Worm (Caenorhabditis elegans) whole organism, young adult: Measurements from ENCODE around the gene C14A4.12.

Experiments used
- C17E4.6 ChIP-seq: fragments of 200-800 bp; sonication (Bioruptor generic); IDR thresholded peaks from 2 replicates; pipeline ENCODE4 v1.3.6; 2022; ENCODE audit warnings: missing genetic modification reagents, missing genetic modification characterization, missing compliant biosample characterization
- D2030.7 ChIP-seq: fragments of 200-800 bp; sonication (Bioruptor generic); IDR thresholded peaks from 2 replicates; pipeline ENCODE4 v1.3.6; 2022; ENCODE audit warnings: missing genetic modification reagents, missing genetic modification characterization, missing compliant biosample characterization
- F23B12.7 ChIP-seq: sonication (generic microtip); optimal IDR thresholded peaks from 2 replicates; lab custom pipeline; 2017; ENCODE audit warnings: missing genetic modification characterization, mild to moderate bottlenecking, missing compliant biosample characterization, antibody characterized with exemption, moderate library complexity; ENCODE audit not compliant: insufficient read depth
- F33H1.4 ChIP-seq: fragments of 200-800 bp; sonication (Bioruptor generic); IDR thresholded peaks from 2 replicates; pipeline ENCODE4 v1.3.6; 2022; ENCODE audit warnings: missing genetic modification reagents, missing genetic modification characterization, missing compliant biosample characterization
- F49E8.2 ChIP-seq: sonication (generic microtip); optimal IDR thresholded peaks from 3 replicates; lab custom pipeline; 2017; ENCODE audit warnings: missing genetic modification characterization, mild to moderate bottlenecking, missing compliant biosample characterization, antibody characterized with exemption, moderate library complexity; ENCODE audit not compliant: insufficient read depth
- F52B5.7 ChIP-seq: sonication (generic microtip); optimal IDR thresholded peaks from 2 replicates; lab custom pipeline; 2016; ENCODE audit warnings: mild to moderate bottlenecking, missing genetic modification characterization, missing compliant biosample characterization
- F55B11.4 ChIP-seq: sonication (generic microtip); optimal IDR thresholded peaks from 2 replicates; lab custom pipeline; 2016; ENCODE audit warnings: missing compliant biosample characterization, missing genetic modification characterization, borderline replicate concordance; ENCODE audit not compliant: insufficient read depth
- F57C9.4 ChIP-seq: sonication (generic microtip); optimal IDR thresholded peaks from 2 replicates; lab custom pipeline; 2017; ENCODE audit warnings: mild to moderate bottlenecking, missing genetic modification characterization, missing compliant biosample characterization
- Y79H2A.3 ChIP-seq: fragments of 200-800 bp; sonication (Bioruptor generic); conservative IDR thresholded peaks from 2 replicates; pipeline ENCODE4 v1.3.6; 2022; ENCODE audit warnings: missing genetic modification reagents, missing genetic modification characterization, missing compliant biosample characterization
- akir-1 ChIP-seq: fragments of 200-800 bp; sonication (Bioruptor generic); optimal IDR thresholded peaks from 2 replicates; lab custom pipeline; 2018; ENCODE audit warnings: mild to moderate bottlenecking, missing genetic modification characterization, moderate library complexity, missing compliant biosample characterization
- atf-7 ChIP-seq: sonication (generic microtip); optimal IDR thresholded peaks from 2 replicates; lab custom pipeline; 2017; ENCODE audit warnings: mild to moderate bottlenecking, missing genetic modification characterization, missing compliant biosample characterization
- attf-3 ChIP-seq: fragments of 200-800 bp; sonication (Bioruptor generic); conservative IDR thresholded peaks from 2 replicates; pipeline ENCODE4 v1.3.6; 2022; ENCODE audit warnings: missing genetic modification reagents, missing genetic modification characterization, missing compliant biosample characterization
- bed-2 ChIP-seq: fragments of 200-800 bp; sonication (Bioruptor generic); IDR thresholded peaks from 2 replicates; pipeline ENCODE4 v1.3.6; 2022; ENCODE audit warnings: missing genetic modification reagents, missing genetic modification characterization, missing compliant biosample characterization
- cebp-1 ChIP-seq, 2 experiments: fragments of 200-800 bp in 1 of 2; sonication (Bioruptor generic) in 1 of 2; sonication (generic microtip) in 1 of 2; IDR thresholded peaks in 1 of 2; optimal IDR thresholded peaks in 1 of 2; 2 replicates each; pipeline versions ENCODE4 v1.3.6 to Lab custom; 2017 to 2022; ENCODE audit warnings: missing compliant biosample characterization in 2 of 2, missing genetic modification characterization in 2 of 2, mild to moderate bottlenecking in 1 of 2, missing genetic modification reagents in 1 of 2, moderate library complexity in 1 of 2
- ceh-79 ChIP-seq: sonication (generic microtip); optimal IDR thresholded peaks from 2 replicates; lab custom pipeline; 2017; ENCODE audit warnings: mild to moderate bottlenecking, missing genetic modification characterization, missing compliant biosample characterization
- ceh-91 ChIP-seq: fragments of 200-800 bp; sonication (Bioruptor generic); IDR thresholded peaks from 2 replicates; pipeline ENCODE4 v1.3.6; 2022; ENCODE audit warnings: missing genetic modification reagents, missing genetic modification characterization, missing compliant biosample characterization
- dox-1 ChIP-seq: fragments of 200-800 bp; sonication (Bioruptor generic); IDR thresholded peaks from 2 replicates; pipeline ENCODE4 v1.3.6; 2022; ENCODE audit warnings: missing genetic modification reagents, missing genetic modification characterization, missing compliant biosample characterization
- egrh-3 ChIP-seq: fragments of 200-800 bp; sonication (Bioruptor generic); IDR thresholded peaks from 2 replicates; pipeline ENCODE4 v1.3.6; 2022; ENCODE audit warnings: missing genetic modification reagents, missing genetic modification characterization, missing compliant biosample characterization
- ets-4 ChIP-seq: fragments of 200-800 bp; sonication (Bioruptor generic); optimal IDR thresholded peaks from 2 replicates; lab custom pipeline; 2018; ENCODE audit warnings: mild to moderate bottlenecking, missing genetic modification characterization, missing compliant biosample characterization
- him-1 ChIP-seq: sonication (generic microtip); optimal IDR thresholded peaks from 2 replicates; lab custom pipeline; 2016; ENCODE audit warnings: missing genotype, missing genetic modification reagents, missing genetic modification characterization, missing compliant biosample characterization
- hlh-26 ChIP-seq: fragments of 200-800 bp; sonication (Bioruptor generic); conservative IDR thresholded peaks from 2 replicates; pipeline ENCODE4 v1.3.6; 2022; ENCODE audit warnings: missing genetic modification reagents, missing genetic modification characterization, missing compliant biosample characterization
- hmg-1.2 ChIP-seq: fragments of 200-800 bp; sonication (Bioruptor generic); IDR thresholded peaks from 2 replicates; pipeline ENCODE4 v1.3.6; 2022; ENCODE audit warnings: missing genetic modification reagents, missing genetic modification characterization, missing compliant biosample characterization
- hsf-1 ChIP-seq: fragments of 200-800 bp; sonication (Bioruptor generic); IDR thresholded peaks from 2 replicates; pipeline ENCODE4 v1.3.6; 2022; ENCODE audit warnings: missing genetic modification reagents, missing genetic modification characterization, missing compliant biosample characterization
- lag-1 ChIP-seq: fragments of 200-800 bp; sonication (Bioruptor generic); IDR thresholded peaks from 2 replicates; pipeline ENCODE4 v1.3.6; 2022; ENCODE audit warnings: missing genetic modification reagents, missing genetic modification characterization, missing compliant biosample characterization
- lin-40 ChIP-seq: sonication (generic microtip); optimal IDR thresholded peaks from 2 replicates; lab custom pipeline; 2016; ENCODE audit warnings: missing genetic modification characterization, mild to moderate bottlenecking, missing compliant biosample characterization, missing genotype, missing genetic modification reagents
- mel-28 ChIP-seq: sonication (generic microtip); optimal IDR thresholded peaks from 2 replicates; lab custom pipeline; 2016; ENCODE audit warnings: borderline replicate concordance, mild to moderate bottlenecking, missing genetic modification characterization, missing compliant biosample characterization
- mes-4 ChIP-seq: sonication (generic microtip); optimal IDR thresholded peaks from 2 replicates; lab custom pipeline; 2016; ENCODE audit warnings: missing genotype, missing genetic modification characterization, missing compliant biosample characterization
- mxl-1 ChIP-seq: sonication (generic microtip); optimal IDR thresholded peaks from 2 replicates; lab custom pipeline; 2016; ENCODE audit warnings: missing genetic modification characterization, missing compliant biosample characterization
- nfya-1 ChIP-seq: sonication (generic microtip); optimal IDR thresholded peaks from 2 replicates; lab custom pipeline; 2017; ENCODE audit warnings: antibody characterized with exemption, missing compliant biosample characterization, missing genetic modification characterization, borderline replicate concordance; ENCODE audit not compliant: insufficient read depth
- nhr-120 ChIP-seq: fragments of 200-800 bp; sonication (Bioruptor generic); IDR thresholded peaks from 2 replicates; pipeline ENCODE4 v1.3.6; 2022; ENCODE audit warnings: missing genetic modification characterization, missing compliant biosample characterization
- nhr-27 ChIP-seq: fragments of 200-800 bp; sonication (Bioruptor generic); optimal IDR thresholded peaks from 2 replicates; lab custom pipeline; 2018; ENCODE audit warnings: mild to moderate bottlenecking, missing genetic modification characterization, moderate library complexity, missing compliant biosample characterization
- repo-1 ChIP-seq: sonication (generic microtip); optimal IDR thresholded peaks from 2 replicates; lab custom pipeline; 2017; ENCODE audit warnings: mild to moderate bottlenecking, missing genetic modification characterization, missing compliant biosample characterization
- rpc-1 ChIP-seq, 2 experiments: fragments of 150-350 bp in 1 of 2; sonication (generic microtip) in 1 of 2; optimal IDR thresholded peaks; 2 replicates each; lab custom pipeline; 2014 to 2018; ENCODE audit warnings: missing biosample characterization in 1 of 2, missing genetic modification characterization in 1 of 2, missing genetic modification reagents in 1 of 2, missing genotype in 1 of 2
- sdz-38 ChIP-seq: sonication (generic microtip); optimal IDR thresholded peaks from 2 replicates; lab custom pipeline; 2016; ENCODE audit warnings: missing genotype, missing genetic modification characterization, missing compliant biosample characterization
- tbp1 ChIP-seq: fragments of 200-800 bp; sonication (Bioruptor generic); optimal IDR thresholded peaks from 2 replicates; lab custom pipeline; 2018; ENCODE audit warnings: mild to moderate bottlenecking, missing genetic modification characterization, missing compliant biosample characterization
- tbx-9 ChIP-seq: sonication (generic microtip); optimal IDR thresholded peaks from 2 replicates; lab custom pipeline; 2016; ENCODE audit warnings: borderline replicate concordance, missing genetic modification characterization, inconsistent platforms, missing compliant biosample characterization
- unc-62 ChIP-seq: fragments of 150-350 bp; optimal IDR thresholded peaks from 2 replicates; lab custom pipeline; 2014; ENCODE audit warnings: missing biosample characterization, missing genetic modification reagents, missing genetic modification characterization
- xnd-1 ChIP-seq: sonication (generic microtip); optimal IDR thresholded peaks from 2 replicates; lab custom pipeline; 2016; ENCODE audit warnings: missing genotype, missing genetic modification reagents, missing genetic modification characterization, missing compliant biosample characterization
- zim-3 ChIP-seq: sonication (generic microtip); optimal IDR thresholded peaks from 2 replicates; lab custom pipeline; 2017; ENCODE audit warnings: mild to moderate bottlenecking, missing genetic modification characterization, moderate library complexity, missing compliant biosample characterization
- ztf-18 ChIP-seq: sonication (generic microtip); optimal IDR thresholded peaks from 2 replicates; lab custom pipeline; 2016; ENCODE audit warnings: missing genotype, mild to moderate bottlenecking, missing genetic modification characterization, missing compliant biosample characterization
- ztf-28 ChIP-seq: fragments of 200-800 bp; sonication (Bioruptor generic); IDR thresholded peaks from 2 replicates; pipeline ENCODE4 v1.3.6; 2022; ENCODE audit warnings: missing genetic modification reagents, missing genetic modification characterization, missing compliant biosample characterization
- ztf-3 ChIP-seq: fragments of 200-800 bp; sonication (Bioruptor generic); optimal IDR thresholded peaks from 2 replicates; lab custom pipeline; 2018; ENCODE audit warnings: mild to moderate bottlenecking, missing genetic modification characterization, missing compliant biosample characterization
- ztf-6 ChIP-seq: fragments of 200-800 bp; sonication (Bioruptor generic); IDR thresholded peaks from 2 replicates; pipeline ENCODE4 v1.3.6; 2022; ENCODE audit warnings: missing genetic modification reagents, missing genetic modification characterization, missing compliant biosample characterization

Gene C14A4.12

ce11 chrII:10658576-10659256 is 45.9 kb downstream of the C14A4.12 start, which contains the start of the genes snu-13 and rsp-7 (continued):
- TF ChIP-seq lag-1 (GFP tag; lab: Robert Waterston, UW) (no peak), tbp1 (peak; percentile 41), akir-1 (no peak), cebp-1 (GFP tag; IDR thresholded peaks at IDR 0.05; lab: Robert Waterston, UW) (no peak), cebp-1 (tag; optimal IDR thresholded peaks at IDR 0.05; lab: Kevin White, UChicago) (peak; percentile 36), ztf-18 (tag; lab: Kevin White, UChicago) (peak; percentile 3), rpc-1 (optimal IDR thresholded peaks at IDR 0.05; lab: Kevin White, UChicago) (no peak), rpc-1 (tag; optimal IDR thresholded peaks at IDR 0.05; lab: Kevin White, UChicago) (no peak), xnd-1 (tag; lab: Kevin White, UChicago) (peak; percentile 33), ets-4 (GFP tag; lab: Kevin White, UChicago) (no peak), nhr-27 (tag; lab: Kevin White, UChicago) (no peak), unc-62 (no peak), mel-28 (tag; lab: Kevin White, UChicago) (no peak), egrh-3 (GFP tag; lab: Robert Waterston, UW) (no peak), F33H1.4 (GFP tag; lab: Robert Waterston, UW) (peak; percentile 91), him-1 (no peak), repo-1 (tag; lab: Kevin White, UChicago) (no peak), F52B5.7 (tag; lab: Kevin White, UChicago) (no peak), F55B11.4 (tag; lab: Kevin White, UChicago) (no peak), ceh-79 (no peak), hsf-1 (no peak), F49E8.2 (peak; percentile 31), nhr-120 (GFP tag; lab: Robert Waterston, UW) (no peak), dox-1 (GFP tag; lab: Robert Waterston, UW) (peak; percentile 64; the same call in 1 of the 2 replicates), sdz-38 (no peak), ceh-91 (GFP tag; lab: Robert Waterston, UW) (peak; percentile 68), bed-2 (GFP tag; lab: Robert Waterston, UW) (no peak), zim-3 (tag; lab: Kevin White, UChicago) (no peak), mes-4 (tag; lab: Kevin White, UChicago) (no peak), hlh-26 (GFP tag; lab: Robert Waterston, UW) (no peak), attf-3 (GFP tag; lab: Robert Waterston, UW) (no peak), ztf-28 (GFP tag; lab: Robert Waterston, UW) (no peak)
- TF ChIP-seq, all 124 proteins: peak for 30

DNA sequence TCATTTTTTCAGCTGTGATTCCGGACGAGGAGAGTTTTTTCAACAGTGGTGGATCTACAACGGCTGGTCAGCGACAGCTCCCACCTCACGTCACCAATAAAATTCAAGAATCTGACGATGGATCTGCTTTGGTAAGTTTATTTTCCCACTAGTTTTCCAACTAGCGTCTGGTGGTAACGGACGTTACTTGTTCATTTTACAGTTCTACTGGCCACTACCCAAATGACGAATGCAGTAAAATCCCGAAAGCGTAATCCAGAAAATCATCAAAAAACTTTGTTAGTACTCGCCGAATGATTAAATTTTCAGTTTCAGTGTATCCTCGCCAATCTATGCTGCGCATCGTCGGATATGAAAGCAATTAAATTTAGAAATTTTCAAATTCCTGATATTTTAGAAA is 46.7 kb downstream of the C14A4.12 start:
- TF ChIP-seq ztf-3 (GFP tag; lab: Kevin White, UChicago) (no peak), ztf-6 (GFP tag; lab: Robert Waterston, UW) (no peak), atf-7 (tag; lab: Kevin White, UChicago) (no peak), ceh-79 (no peak), tbp1 (no peak), nfya-1 (tag; lab: Kevin White, UChicago) (no peak), D2030.7 (no peak), tbx-9 (no peak), F57C9.4 (tag; lab: Kevin White, UChicago) (no peak), hsf-1 (no peak), F23B12.7 (tag; lab: Kevin White, UChicago) (no peak), C17E4.6 (GFP tag; lab: Robert Waterston, UW) (no peak), mxl-1 (tag; lab: Kevin White, UChicago) (no peak), him-1 (no peak), Y79H2A.3 (GFP tag; lab: Robert Waterston, UW) (no peak), lin-40 (no peak), hmg-1.2 (GFP tag; lab: Robert Waterston, UW) (no peak)
